Worm (Caenorhabditis elegans) whole organism, L3 larva: Measurements from ENCODE around the gene srbc-67.
"Not testable (repeated sequence)": the region's sequence is repeated elsewhere in the genome, so short reads cannot be mapped to it uniquely, and the experiment has no call there.

Experiments
- R02D3.7 ChIP-seq: fragments of 150-350 bp; optimal IDR thresholded peaks from 2 replicates; lab custom pipeline; 2014; ENCODE audit warnings: missing biosample characterization, missing genetic modification characterization
- ZK546.5 ChIP-seq: sonication (generic microtip); optimal IDR thresholded peaks from 2 replicates; lab custom pipeline; 2017; ENCODE audit warnings: missing biosample characterization, missing genetic modification characterization
- aly-2 ChIP-seq: fragments of 150-350 bp; optimal IDR thresholded peaks from 2 replicates; lab custom pipeline; 2014; ENCODE audit warnings: missing biosample characterization, missing genetic modification characterization
- ceh-28 ChIP-seq: fragments of 150-350 bp; optimal IDR thresholded peaks from 2 replicates; lab custom pipeline; 2014; ENCODE audit warnings: missing biosample characterization, missing genetic modification reagents, missing genetic modification characterization
- ceh-82 ChIP-seq: fragments of 150-350 bp; optimal IDR thresholded peaks from 2 replicates; lab custom pipeline; 2014; ENCODE audit warnings: missing biosample characterization, missing genetic modification characterization
- ceh-9 ChIP-seq: sonication (generic microtip); optimal IDR thresholded peaks from 2 replicates; lab custom pipeline; 2018; ENCODE audit warnings: missing biosample characterization, missing genetic modification characterization
- daf-12 ChIP-seq: fragments of 150-350 bp; optimal IDR thresholded peaks from 2 replicates; lab custom pipeline; 2014; ENCODE audit warnings: missing biosample characterization, missing genetic modification reagents, missing genetic modification characterization
- egl-27 ChIP-seq: sonication (generic microtip); optimal IDR thresholded peaks from 4 replicates; lab custom pipeline; 2017; ENCODE audit warnings: missing biosample characterization, missing genetic modification reagents, missing genetic modification characterization
- elt-1 ChIP-seq: fragments of 150-350 bp; optimal IDR thresholded peaks from 2 replicates; lab custom pipeline; 2014; ENCODE audit warnings: missing biosample characterization, missing genetic modification characterization
- elt-2 ChIP-seq: sonication (generic microtip); optimal IDR thresholded peaks from 2 replicates; lab custom pipeline; 2016; ENCODE audit warnings: missing genetic modification reagents, mild to moderate bottlenecking, missing genetic modification characterization, missing compliant biosample characterization
- elt-3 ChIP-seq, 3 experiments: fragments of 150-350 bp in 1 of 3; sonication (generic microtip) in 2 of 3; optimal IDR thresholded peaks; 2 replicates in 2 of 3; 4 replicates in 1 of 3; lab custom pipeline; 2014 to 2017; ENCODE audit warnings: missing biosample characterization in 3 of 3, missing genetic modification characterization in 3 of 3
- eor-1 ChIP-seq, 2 experiments: fragments of 150-350 bp; optimal IDR thresholded peaks; 2 replicates each; lab custom pipeline; 2014 to 2018; ENCODE audit warnings: missing biosample characterization in 2 of 2, missing genetic modification characterization in 2 of 2
- fos-1 ChIP-seq: fragments of 150-350 bp; optimal IDR thresholded peaks from 2 replicates; lab custom pipeline; 2014; ENCODE audit warnings: missing biosample characterization, missing genetic modification characterization
- hmg-11 ChIP-seq: sonication (generic microtip); optimal IDR thresholded peaks from 2 replicates; lab custom pipeline; 2016; ENCODE audit warnings: missing genetic modification characterization, missing compliant biosample characterization
- jun-1 ChIP-seq: fragments of 150-350 bp; optimal IDR thresholded peaks from 2 replicates; lab custom pipeline; 2014; ENCODE audit warnings: missing biosample characterization, missing genetic modification reagents, missing genetic modification characterization
- lin-39 ChIP-seq: fragments of 150-350 bp; optimal IDR thresholded peaks from 2 replicates; lab custom pipeline; 2018; ENCODE audit warnings: missing biosample characterization, missing genetic modification reagents, missing genetic modification characterization
- mdl-1 ChIP-seq: fragments of 150-350 bp; optimal IDR thresholded peaks from 2 replicates; lab custom pipeline; 2014; ENCODE audit warnings: missing biosample characterization, missing genetic modification characterization
- nfya-1 ChIP-seq: sonication (generic microtip); optimal IDR thresholded peaks from 2 replicates; lab custom pipeline; 2017; ENCODE audit warnings: missing genetic modification characterization, mild to moderate bottlenecking, missing compliant biosample characterization, antibody characterized with exemption, moderate library complexity; ENCODE audit not compliant: insufficient read depth
- nhr-12 ChIP-seq: fragments of 150-350 bp; optimal IDR thresholded peaks from 2 replicates; lab custom pipeline; 2014; ENCODE audit warnings: missing biosample characterization, missing genetic modification characterization
- nhr-237 ChIP-seq: fragments of 150-350 bp; optimal IDR thresholded peaks from 2 replicates; lab custom pipeline; 2014; ENCODE audit warnings: missing biosample characterization, missing genetic modification characterization
- nhr-25 ChIP-seq: sonication (generic microtip); optimal IDR thresholded peaks from 2 replicates; lab custom pipeline; 2017; ENCODE audit warnings: missing biosample characterization, missing genetic modification characterization
- nhr-28 ChIP-seq: fragments of 150-350 bp; optimal IDR thresholded peaks from 2 replicates; lab custom pipeline; 2014; ENCODE audit warnings: missing biosample characterization, missing genetic modification characterization
- nhr-43 ChIP-seq: sonication (generic microtip); optimal IDR thresholded peaks from 2 replicates; lab custom pipeline; 2016; ENCODE audit warnings: mild to moderate bottlenecking, missing genetic modification characterization, missing compliant biosample characterization; ENCODE audit not compliant: poor library complexity, severe bottlenecking
- nhr-67 ChIP-seq: fragments of 150-350 bp; optimal IDR thresholded peaks from 2 replicates; lab custom pipeline; 2014; ENCODE audit warnings: missing biosample characterization, missing genetic modification characterization
- nhr-77 ChIP-seq: fragments of 150-350 bp; optimal IDR thresholded peaks from 2 replicates; lab custom pipeline; 2014; ENCODE audit warnings: missing biosample characterization, missing genetic modification characterization
- pha-4 ChIP-seq: fragments of 150-350 bp; optimal IDR thresholded peaks from 2 replicates; lab custom pipeline; 2014; ENCODE audit warnings: missing biosample characterization, missing genetic modification reagents, missing genetic modification characterization
- pqm-1 ChIP-seq: fragments of 150-350 bp; optimal IDR thresholded peaks from 2 replicates; lab custom pipeline; 2017; ENCODE audit warnings: missing biosample characterization, missing genetic modification characterization, inconsistent platforms
- tbx-2 ChIP-seq: sonication (generic microtip); optimal IDR thresholded peaks from 2 replicates; lab custom pipeline; 2016; ENCODE audit warnings: mild to moderate bottlenecking, missing genetic modification characterization, missing compliant biosample characterization
- unc-39 ChIP-seq: sonication (generic microtip); optimal IDR thresholded peaks from 4 replicates; lab custom pipeline; 2017; ENCODE audit warnings: missing biosample characterization, missing genetic modification characterization
- unc-62 ChIP-seq: fragments of 150-350 bp; sonication (generic microtip); optimal IDR thresholded peaks from 4 replicates; lab custom pipeline; 2014; ENCODE audit warnings: missing biosample characterization, missing genetic modification reagents, missing genetic modification characterization

The srbc-67 gene

ce11 chrV:3562824-3563223 is 21.8 kb upstream of the srbc-67 start, which contains the start of gene T24A6.16:
Gene T24A6.16, minus strand, starts transcription at chrV:3562924.
- not testable (repeated sequence) for TF ChIP-seq unc-62; nhr-43 (tag; lab: Kevin White, UChicago); ceh-82 (tag; lab: Kevin White, UChicago)

ce11 chrV:3558744-3559143 is 17.7 kb upstream of the srbc-67 start, which contains the start of gene T24A6.1:
Gene T24A6.1, plus strand, starts transcription at chrV:3559044.
- TF ChIP-seq nhr-25, nhr-67, R02D3.7 (tag; lab: Kevin White, UChicago): not testable (repeated sequence)

ce11 chrV:3557422-3557821 is 16.4 kb upstream of the srbc-67 start, which contains the start of gene grl-31:
Gene grl-31, minus strand, starts transcription at chrV:3557778.
- TF ChIP-seq ceh-9 (no peak), elt-2 (no peak), tbx-2 (no peak), nhr-25 (tag; lab: Kevin White, UChicago) (no peak), jun-1 (tag; lab: Kevin White, UChicago) (no peak), nhr-43 (tag; lab: Kevin White, UChicago) (no peak)

- no peak for TF ChIP-seq elt-3 (tag; optimal IDR thresholded peaks at IDR 0.05; lab: Kevin White, UChicago)
- TF ChIP-seq elt-1: no peak
- no peak for TF ChIP-seq aly-2
- no peak for TF ChIP-seq pha-4 (tag; lab: Kevin White, UChicago)
Measured at ce11 chrV:3555986-3556385, 15.0 kb upstream of the srbc-67 start, which contains the start of gene grl-30. Gene grl-30, plus strand, starts transcription at chrV:3556286.

ce11 chrV:3554869-3555268 is 13.9 kb upstream of the srbc-67 start, which contains the start of gene grl-29:
Gene grl-29, minus strand, starts transcription at chrV:3555236.
- TF ChIP-seq ZK546.5 (no peak), nhr-12 (tag; lab: Kevin White, UChicago) (no peak), unc-62 (no peak), elt-1 (no peak), pha-4 (tag; lab: Kevin White, UChicago) (no peak), mdl-1 (tag; lab: Kevin White, UChicago) (no peak), ceh-82 (tag; lab: Kevin White, UChicago) (no peak)
- TF ChIP-seq, all 47 proteins: peak for 0

ce11 chrV:3552740-3553469 is 11.9 kb upstream of the srbc-67 start, which contains the start of gene T24A6.20:
Gene T24A6.20, plus strand, starts transcription at chrV:3553134.
- peak; percentile 78 for TF ChIP-seq elt-2
- TF ChIP-seq ZK546.5: no peak
- no peak for TF ChIP-seq fos-1 (tag; lab: Kevin White, UChicago)
- TF ChIP-seq nhr-67 (tag; lab: Kevin White, UChicago): no peak
- no peak for TF ChIP-seq tbx-2
- TF ChIP-seq eor-1 (tag; optimal IDR thresholded peaks at IDR 0.05; lab: Kevin White, UChicago): no peak
- no peak for TF ChIP-seq nhr-77 (tag; lab: Kevin White, UChicago)
- no peak for TF ChIP-seq egl-27
- no peak for TF ChIP-seq nfya-1 (tag; lab: Kevin White, UChicago)
- TF ChIP-seq pqm-1: peak; percentile 17
- TF ChIP-seq elt-3 (tag; optimal IDR thresholded peaks at IDR 0.05; lab: Kevin White, UChicago): no peak
- TF ChIP-seq nhr-28 (tag; lab: Kevin White, UChicago): no peak
- TF ChIP-seq nhr-43 (tag; lab: Kevin White, UChicago): no peak

- TF ChIP-seq hmg-11 (tag; lab: Kevin White, UChicago) (no peak), nhr-25 (tag; lab: Kevin White, UChicago) (no peak), nhr-43 (tag; lab: Kevin White, UChicago) (no peak), jun-1 (tag; lab: Kevin White, UChicago) (no peak), daf-12 (tag; lab: Kevin White, UChicago) (no peak), nhr-237 (tag; lab: Kevin White, UChicago) (no peak), unc-39 (no peak), tbx-2 (no peak), fos-1 (tag; lab: Kevin White, UChicago) (no peak), ceh-28 (no peak), egl-27 (no peak), lin-39 (tag; lab: Kevin White, UChicago) (no peak)
Measured at ce11 chrV:3551765-3552164, 10.7 kb upstream of the srbc-67 start, which contains the start of gene grl-28. Gene grl-28, minus strand, starts transcription at chrV:3551865.
